Fruit fly (Drosophila melanogaster) whole organism, prepupa: Measurements from ENCODE around the gene CG5421.

Experiments
- CG15336 ChIP-seq: fragments of 200-800 bp; sonication (Bioruptor generic); IDR thresholded peaks from 2 replicates; pipeline ENCODE4 v1.3.6; 2022; ENCODE audit warnings: missing biosample characterization, missing genetic modification characterization
- CG3032 ChIP-seq: fragments of 200-800 bp; optimal IDR thresholded peaks from 2 replicates; lab custom pipeline; 2019; ENCODE audit warnings: missing biosample characterization, mild to moderate bottlenecking, missing genetic modification characterization, moderate library complexity
- CG8119 ChIP-seq: fragments of 200-800 bp; sonication (Bioruptor generic); IDR thresholded peaks from 3 replicates; pipeline ENCODE4 v1.3.6; 2022; ENCODE audit warnings: missing biosample characterization, missing genetic modification characterization
- Smox ChIP-seq: fragments of 200-800 bp; sonication (Bioruptor generic); optimal IDR thresholded peaks from 3 replicates; lab custom pipeline; 2016; ENCODE audit warnings: missing biosample characterization, missing genetic modification characterization

dm6 chr2L:12466506-12467043 lies 18.6 kb upstream of the CG5421 start:
- TF ChIP-seq Smox (GFP tag; lab: Kevin White, UChicago) (no peak), CG15336 (GFP tag; lab: Robert Waterston, UW) (no peak), CG8119 (GFP tag; lab: Robert Waterston, UW) (no peak), CG3032 (tag; lab: Kevin White, UChicago) (no peak)
